Fruit fly (Drosophila melanogaster) whole organism, embryonic: ENCODE measurements around the gene Dtg.
A peak's percentile ranks its signal among the peaks of the same experiment; 100 is the strongest.

Source experiments
- C15 ChIP-seq: fragments of 200-800 bp; sonication (Bioruptor generic); IDR thresholded peaks from 3 replicates; pipeline ENCODE4 v1.3.6; 2022; ENCODE audit warnings: missing biosample characterization, missing genetic modification characterization
- CG1024 ChIP-seq: fragments of 200-800 bp; sonication (Bioruptor generic); IDR thresholded peaks from 2 replicates; pipeline ENCODE4 v1.3.6; 2022; ENCODE audit warnings: missing biosample characterization, missing genetic modification characterization
- CG10267 ChIP-seq: fragments of 200-800 bp; sonication (Bioruptor generic); optimal IDR thresholded peaks from 2 replicates; lab custom pipeline; 2018; ENCODE audit warnings: missing biosample characterization, mild to moderate bottlenecking, missing genetic modification characterization, moderate library complexity
- CG10274 ChIP-seq: fragments of 200-800 bp; sonication (Bioruptor generic); optimal IDR thresholded peaks from 3 replicates; lab custom pipeline; 2017; ENCODE audit warnings: missing biosample characterization, mild to moderate bottlenecking, missing genetic modification characterization
- CG10366 ChIP-seq: fragments of 200-800 bp; sonication (Bioruptor generic); IDR thresholded peaks from 2 replicates; pipeline ENCODE4 v1.3.6; 2022; ENCODE audit warnings: missing biosample characterization, missing genetic modification characterization
- CG10543 ChIP-seq: fragments of 200-800 bp; sonication (Bioruptor generic); optimal IDR thresholded peaks from 3 replicates; lab custom pipeline; 2017; ENCODE audit warnings: missing biosample characterization, mild to moderate bottlenecking, missing genetic modification characterization, moderate library complexity
- CG10654 ChIP-seq: fragments of 200-800 bp; sonication (Bioruptor generic); optimal IDR thresholded peaks from 2 replicates; lab custom pipeline; 2016; ENCODE audit warnings: missing biosample characterization, missing genetic modification characterization
- CG12104 ChIP-seq: fragments of 200-800 bp; sonication (Bioruptor generic); optimal IDR thresholded peaks from 3 replicates; lab custom pipeline; 2016; ENCODE audit warnings: missing biosample characterization, missing genetic modification characterization
- CG14667 ChIP-seq: fragments of 200-800 bp; sonication (Bioruptor generic); IDR thresholded peaks from 2 replicates; pipeline ENCODE4 v1.3.6; 2022; ENCODE audit warnings: missing biosample characterization, missing genetic modification characterization
- CG15269 ChIP-seq: fragments of 200-800 bp; sonication (Bioruptor generic); optimal IDR thresholded peaks from 2 replicates; lab custom pipeline; 2018; ENCODE audit warnings: missing biosample characterization, mild to moderate bottlenecking, missing genetic modification characterization, moderate library complexity
- CG15601 ChIP-seq: fragments of 200-800 bp; sonication (Bioruptor generic); optimal IDR thresholded peaks from 3 replicates; lab custom pipeline; 2019; ENCODE audit warnings: missing biosample characterization, mild to moderate bottlenecking, missing genetic modification characterization, moderate library complexity
- CG1602 ChIP-seq: fragments of 200-800 bp; sonication (Bioruptor generic); optimal IDR thresholded peaks from 3 replicates; lab custom pipeline; 2016; ENCODE audit warnings: missing biosample characterization, missing genetic modification characterization
- CG17186 ChIP-seq: fragments of 200-800 bp; sonication (Bioruptor generic); optimal IDR thresholded peaks from 3 replicates; lab custom pipeline; 2017; ENCODE audit warnings: missing biosample characterization, missing genetic modification reagents, missing genetic modification characterization
- CG17359 ChIP-seq: fragments of 200-800 bp; sonication (Bioruptor generic); optimal IDR thresholded peaks from 3 replicates; lab custom pipeline; 2018; ENCODE audit warnings: missing biosample characterization, mild to moderate bottlenecking, missing genetic modification characterization, moderate library complexity
- CG17361 ChIP-seq: fragments of 200-800 bp; sonication (Bioruptor generic); IDR thresholded peaks from 3 replicates; pipeline ENCODE4 v1.3.6; 2022; ENCODE audit warnings: missing biosample characterization, missing genetic modification characterization
- CG17568 ChIP-seq: fragments of 200-800 bp; sonication (Bioruptor generic); optimal IDR thresholded peaks from 2 replicates; lab custom pipeline; 2018; ENCODE audit warnings: missing biosample characterization, mild to moderate bottlenecking, missing genetic modification characterization, moderate library complexity
- CG17912 ChIP-seq: fragments of 200-800 bp; sonication (Bioruptor generic); optimal IDR thresholded peaks from 2 replicates; lab custom pipeline; 2018; ENCODE audit warnings: missing biosample characterization, mild to moderate bottlenecking, missing genetic modification characterization
- CG18619 ChIP-seq: fragments of 200-800 bp; sonication (Bioruptor generic); optimal IDR thresholded peaks from 3 replicates; lab custom pipeline; 2017; ENCODE audit warnings: missing biosample characterization, mild to moderate bottlenecking, missing genetic modification characterization
- CG2202 ChIP-seq: fragments of 200-800 bp; sonication (Bioruptor generic); optimal IDR thresholded peaks from 2 replicates; lab custom pipeline; 2018; ENCODE audit warnings: missing biosample characterization, mild to moderate bottlenecking, missing genetic modification characterization
- CG2875 ChIP-seq: fragments of 200-800 bp; sonication (Bioruptor generic); optimal IDR thresholded peaks from 2 replicates; lab custom pipeline; 2017; ENCODE audit warnings: missing biosample characterization, mild to moderate bottlenecking, missing genetic modification characterization, missing genetic modification reagents
- CG6254 ChIP-seq: fragments of 200-800 bp; sonication (Bioruptor generic); optimal IDR thresholded peaks from 3 replicates; lab custom pipeline; 2017; ENCODE audit warnings: mild to moderate bottlenecking, missing biosample characterization, missing genetic modification reagents, missing genetic modification characterization
- CG7786 ChIP-seq: fragments of 200-800 bp; sonication (Bioruptor generic); optimal IDR thresholded peaks from 2 replicates; lab custom pipeline; 2016; ENCODE audit warnings: missing biosample characterization, missing genetic modification characterization
- CG8359 ChIP-seq: fragments of 200-800 bp; sonication (Bioruptor generic); optimal IDR thresholded peaks from 2 replicates; lab custom pipeline; 2017; ENCODE audit warnings: missing biosample characterization, mild to moderate bottlenecking, missing genetic modification characterization, borderline replicate concordance
- CTCF ChIP-seq: fragments of 200-800 bp; sonication (Bioruptor generic); optimal IDR thresholded peaks from 2 replicates; lab custom pipeline; 2017; ENCODE audit warnings: missing biosample characterization, mild to moderate bottlenecking, missing genetic modification characterization, moderate library complexity
- D19A ChIP-seq: fragments of 200-800 bp; optimal IDR thresholded peaks from 3 replicates; lab custom pipeline; 2019; ENCODE audit warnings: missing biosample characterization, mild to moderate bottlenecking, missing genetic modification characterization, moderate library complexity
- Dll ChIP-seq: fragments of 200-800 bp; sonication (Bioruptor generic); IDR thresholded peaks from 4 replicates; pipeline ENCODE4 v1.3.6; 2022; ENCODE audit warnings: missing biosample characterization, missing genetic modification characterization; ENCODE audit not compliant: partially characterized antibody
- Doc3 ChIP-seq: fragments of 200-800 bp; sonication (Bioruptor generic); IDR thresholded peaks from 3 replicates; pipeline ENCODE4 v1.3.6; 2022; ENCODE audit warnings: missing biosample characterization, missing genetic modification characterization; ENCODE audit not compliant: partially characterized antibody
- Elba2 ChIP-seq: fragments of 200-800 bp; sonication (Bioruptor generic); optimal IDR thresholded peaks from 3 replicates; lab custom pipeline; 2016; ENCODE audit warnings: missing biosample characterization, missing genetic modification characterization
- GATAe ChIP-seq: fragments of 200-800 bp; sonication (Bioruptor generic); conservative IDR thresholded peaks from 2 replicates; pipeline ENCODE4 v1.3.6; 2022; ENCODE audit warnings: missing biosample characterization, missing genetic modification characterization
- Hsf ChIP-seq: fragments of 200-800 bp; sonication (Bioruptor generic); optimal IDR thresholded peaks from 3 replicates; lab custom pipeline; 2016; ENCODE audit warnings: missing biosample characterization, missing genetic modification characterization
- Poxn ChIP-seq: fragments of 200-800 bp; sonication (Bioruptor generic); IDR thresholded peaks from 2 replicates; pipeline ENCODE4 v1.3.6; 2022; ENCODE audit warnings: missing biosample characterization, missing genetic modification characterization
- Scr ChIP-seq: fragments of 200-800 bp; sonication (Bioruptor generic); IDR thresholded peaks from 2 replicates; pipeline ENCODE4 v1.3.6; 2022; ENCODE audit warnings: missing biosample characterization, missing genetic modification characterization; ENCODE audit not compliant: partially characterized antibody
- Six4 ChIP-seq: fragments of 200-800 bp; sonication (Bioruptor generic); optimal IDR thresholded peaks from 2 replicates; lab custom pipeline; 2016; ENCODE audit warnings: missing biosample characterization, missing genetic modification characterization
- Usf ChIP-seq: fragments of 200-800 bp; sonication (Bioruptor generic); optimal IDR thresholded peaks from 2 replicates; lab custom pipeline; 2017; ENCODE audit warnings: missing genotype, missing biosample characterization, missing genetic modification characterization
- YL-1 ChIP-seq: fragments of 200-800 bp; sonication (Bioruptor generic); optimal IDR thresholded peaks from 3 replicates; lab custom pipeline; 2017; ENCODE audit warnings: missing biosample characterization, mild to moderate bottlenecking, missing genetic modification characterization
- ara ChIP-seq: fragments of 200-800 bp; sonication (Bioruptor generic); IDR thresholded peaks from 2 replicates; pipeline ENCODE4 v1.3.6; 2022; ENCODE audit warnings: missing biosample characterization, missing genetic modification characterization
- grn ChIP-seq: fragments of 200-800 bp; sonication (Bioruptor generic); optimal IDR thresholded peaks from 3 replicates; lab custom pipeline; 2017; ENCODE audit warnings: missing biosample characterization, missing genetic modification characterization
- gro ChIP-seq: fragments of 200-800 bp; sonication (Bioruptor generic); optimal IDR thresholded peaks from 2 replicates; lab custom pipeline; 2016; ENCODE audit warnings: missing biosample characterization, missing genetic modification characterization
- gsb-n ChIP-seq: fragments of 200-800 bp; sonication (Bioruptor generic); optimal IDR thresholded peaks from 3 replicates; lab custom pipeline; 2018; ENCODE audit warnings: missing biosample characterization, mild to moderate bottlenecking, missing genetic modification characterization
- h ChIP-seq: fragments of >200 bp; optimal IDR thresholded peaks from 2 replicates; lab custom pipeline; 2017
- klu ChIP-seq: fragments of 200-800 bp; sonication (Bioruptor generic); IDR thresholded peaks from 2 replicates; pipeline ENCODE4 v1.3.6; 2022; ENCODE audit warnings: missing biosample characterization, missing genetic modification characterization
- mld ChIP-seq: fragments of 200-800 bp; sonication (Bioruptor generic); IDR thresholded peaks from 3 replicates; pipeline ENCODE4 v1.3.6; 2022; ENCODE audit warnings: missing biosample characterization, missing genetic modification characterization; ENCODE audit not compliant: partially characterized antibody
- odd ChIP-seq: fragments of 200-800 bp; sonication (Bioruptor generic); optimal IDR thresholded peaks from 2 replicates; lab custom pipeline; 2017; ENCODE audit warnings: missing biosample characterization, mild to moderate bottlenecking, missing genetic modification characterization
- onecut ChIP-seq: fragments of 200-800 bp; sonication (Bioruptor generic); IDR thresholded peaks from 2 replicates; pipeline ENCODE4 v1.3.6; 2022; ENCODE audit warnings: missing biosample characterization, missing genetic modification characterization
- psq ChIP-seq: fragments of 200-800 bp; sonication (Bioruptor generic); optimal IDR thresholded peaks from 2 replicates; lab custom pipeline; 2017; ENCODE audit warnings: missing biosample characterization, missing genetic modification characterization
- sim ChIP-seq: fragments of 200-800 bp; sonication (Bioruptor generic); IDR thresholded peaks from 2 replicates; pipeline ENCODE4 v1.3.6; 2022; ENCODE audit warnings: missing biosample characterization, missing genetic modification characterization
- stwl ChIP-seq: fragments of 200-800 bp; sonication (Bioruptor generic); optimal IDR thresholded peaks from 3 replicates; lab custom pipeline; 2018; ENCODE audit warnings: missing biosample characterization, mild to moderate bottlenecking, missing genetic modification characterization, moderate library complexity
- ttk ChIP-seq: fragments of 200-800 bp; sonication (Bioruptor generic); IDR thresholded peaks from 2 replicates; pipeline ENCODE4 v2.1.2; 2022; ENCODE audit warnings: missing biosample characterization, missing genetic modification characterization
- vvl ChIP-seq: fragments of 200-800 bp; sonication (Bioruptor generic); IDR thresholded peaks from 2 replicates; pipeline ENCODE4 v1.3.6; 2022; ENCODE audit warnings: missing biosample characterization, missing genetic modification characterization
- yki ChIP-seq: fragments of >200 bp; optimal IDR thresholded peaks from 3 replicates; lab custom pipeline; 2018

The Dtg gene

DNA sequence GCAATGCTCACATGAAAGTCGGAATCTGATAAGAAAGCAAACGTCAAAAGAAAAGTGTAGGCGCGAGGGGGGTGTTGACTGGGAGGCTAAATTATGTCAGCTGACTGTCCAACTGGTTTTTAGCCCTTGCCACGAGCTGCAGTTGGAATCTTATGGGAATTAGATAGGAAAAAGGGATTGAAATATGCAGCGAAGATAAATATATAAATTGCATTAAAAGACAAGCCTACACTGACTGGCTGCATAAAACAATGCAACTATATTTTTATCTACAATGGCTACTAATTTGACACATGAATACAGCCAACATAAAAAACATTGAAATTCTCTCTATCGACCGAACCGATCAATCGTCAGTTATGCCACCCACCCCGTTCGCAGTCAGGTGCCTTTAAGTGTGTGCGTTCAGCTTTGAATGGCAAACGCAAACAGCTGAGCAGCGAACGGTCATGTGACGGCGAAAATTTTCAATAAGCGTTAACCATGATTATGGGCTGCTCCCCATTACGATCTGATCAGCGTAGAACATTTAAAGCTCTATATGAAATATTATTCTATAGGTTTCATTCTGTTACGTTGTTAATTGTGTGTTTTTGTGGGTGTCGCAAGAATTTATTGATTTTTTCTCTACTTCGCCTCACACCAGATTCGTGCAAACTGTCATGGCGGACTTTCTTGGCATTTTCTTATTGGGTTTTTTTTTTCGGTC is 21.0 kb upstream of the Dtg start (continued):
- TF ChIP-seq Elba2: peak; percentile 89
- no peak for TF ChIP-seq h
- TF ChIP-seq psq (GFP tag; lab: Kevin White, UChicago): peak; percentile 88
- TF ChIP-seq grn (GFP tag; lab: Kevin White, UChicago): peak; percentile 81
- no peak for TF ChIP-seq klu (GFP tag; lab: Robert Waterston, UW)
- TF ChIP-seq onecut (GFP tag; lab: Robert Waterston, UW): peak; percentile 98
- no peak for TF ChIP-seq CG17359 (tag; lab: Kevin White, UChicago)

DNA sequence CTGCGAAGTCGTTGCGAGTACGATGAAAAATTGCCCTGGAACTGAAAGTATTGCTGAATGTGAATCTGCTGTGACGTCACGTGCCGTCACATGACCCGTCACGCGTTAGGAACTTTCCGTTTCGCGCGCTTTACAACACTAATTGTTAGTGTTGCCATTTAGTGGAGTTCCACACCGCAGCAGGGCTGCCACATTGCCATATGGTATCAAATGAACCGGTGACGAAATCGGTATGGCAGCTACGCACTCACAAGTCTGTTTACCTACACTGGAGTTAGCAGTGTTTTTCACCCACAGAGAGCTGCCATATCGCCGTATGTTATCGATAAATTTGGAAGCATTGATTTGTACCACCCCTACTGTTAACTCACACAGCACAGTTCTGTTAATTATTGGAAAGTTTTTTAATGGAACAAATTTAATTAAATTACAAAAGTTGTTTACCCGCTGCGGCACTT is 20.1 kb upstream of the Dtg start, which contains the start of the genes Vha55 and Snx3:
TSS of gene Vha55 (minus strand) at position 139 of the 458 bp plus-strand sequence.
TSS of gene Snx3 (plus strand) at position 341 of the 458 bp plus-strand sequence.
- peak; percentile 81 for TF ChIP-seq YL-1 (GFP tag; lab: Kevin White, UChicago)
- peak; percentile 76 for TF ChIP-seq CG10654 (GFP tag; lab: Kevin White, UChicago)
- TF ChIP-seq ara (GFP tag; lab: Robert Waterston, UW): no peak
- TF ChIP-seq CTCF (GFP tag; lab: Kevin White, UChicago): peak; percentile 65
- TF ChIP-seq Six4: peak; percentile 20
- TF ChIP-seq CG15269 (tag; lab: Kevin White, UChicago): no peak
- peak; percentile 99 for TF ChIP-seq stwl (tag; lab: Kevin White, UChicago)
- TF ChIP-seq ttk (GFP tag; lab: Robert Waterston, UW): no peak
- TF ChIP-seq odd (GFP tag; lab: Kevin White, UChicago): no peak
- TF ChIP-seq CG1024 (GFP tag; lab: Robert Waterston, UW): no peak
- peak; percentile 80 for TF ChIP-seq CG15601 (tag; lab: Kevin White, UChicago)
- TF ChIP-seq mld (GFP tag; lab: Robert Waterston, UW): no peak
- peak; percentile 55 for TF ChIP-seq gsb-n (tag; lab: Kevin White, UChicago)
- TF ChIP-seq CG14667 (GFP tag; lab: Robert Waterston, UW): no peak
- no peak for TF ChIP-seq CG6254 (GFP tag; lab: Kevin White, UChicago)
- no peak for TF ChIP-seq CG17361 (GFP tag; lab: Robert Waterston, UW)
- TF ChIP-seq GATAe (GFP tag; lab: Robert Waterston, UW): no peak
- TF ChIP-seq CG10267 (tag; lab: Kevin White, UChicago): peak; percentile 100
- no peak for TF ChIP-seq vvl
- TF ChIP-seq gro: peak; percentile 93
- TF ChIP-seq Dll: no peak
- TF ChIP-seq CG2875: peak; percentile 25
- TF ChIP-seq CG17568 (GFP tag; lab: Kevin White, UChicago): no peak
- TF ChIP-seq CG8359 (GFP tag; lab: Kevin White, UChicago): no peak
- peak; percentile 60 for TF ChIP-seq CG1602 (GFP tag; lab: Kevin White, UChicago)
- TF ChIP-seq D19A (tag; lab: Kevin White, UChicago): no peak
- TF ChIP-seq CG10274 (GFP tag; lab: Kevin White, UChicago): no peak
- peak; percentile 14 for TF ChIP-seq yki (lab: Kevin White, UChicago)
- TF ChIP-seq CG2202 (tag; lab: Kevin White, UChicago): peak; percentile 45
- TF ChIP-seq CG18619: peak; percentile 45
- TF ChIP-seq CG10543 (GFP tag; lab: Kevin White, UChicago): peak; percentile 71
- no peak for TF ChIP-seq sim (GFP tag; lab: Robert Waterston, UW)
- peak; percentile 82 for TF ChIP-seq CG17186 (GFP tag; lab: Kevin White, UChicago)
- peak; percentile 69 for TF ChIP-seq CG17912 (GFP tag; lab: Kevin White, UChicago)
- TF ChIP-seq CG10366 (GFP tag; lab: Robert Waterston, UW): no peak
- TF ChIP-seq C15 (GFP tag; lab: Robert Waterston, UW): no peak
- no peak for TF ChIP-seq Scr (GFP tag; lab: Robert Waterston, UW)
- TF ChIP-seq Doc3: no peak
- TF ChIP-seq klu (GFP tag; lab: Robert Waterston, UW): no peak
- TF ChIP-seq CG7786 (GFP tag; lab: Kevin White, UChicago): peak; percentile 87
- no peak for TF ChIP-seq Poxn (GFP tag; lab: Robert Waterston, UW)
- peak; percentile 99 for TF ChIP-seq Usf (GFP tag; lab: Kevin White, UChicago)
- peak; percentile 83 for TF ChIP-seq Hsf (GFP tag; lab: Kevin White, UChicago)
- TF ChIP-seq CG12104: no peak
